Worm (Caenorhabditis elegans) whole organism, young adult: Measurements from ENCODE around the gene K03H6.5.
A peak's percentile ranks its signal among the peaks of the same experiment; 100 is the strongest.

Source experiments
- B0019.2 ChIP-seq: fragments of 200-800 bp; sonication (Bioruptor generic); conservative IDR thresholded peaks from 2 replicates; pipeline ENCODE4 v1.3.6; 2022; ENCODE audit warnings: missing genetic modification reagents, missing genetic modification characterization, missing compliant biosample characterization
- B0261.1 ChIP-seq: sonication (generic microtip); optimal IDR thresholded peaks from 2 replicates; lab custom pipeline; 2016; ENCODE audit warnings: mild to moderate bottlenecking, missing genetic modification characterization, moderate library complexity, missing compliant biosample characterization
- F10E7.11 ChIP-seq: sonication (generic microtip); optimal IDR thresholded peaks from 2 replicates; lab custom pipeline; 2017; ENCODE audit warnings: mild to moderate bottlenecking, missing genetic modification characterization, moderate library complexity, missing compliant biosample characterization
- F22D6.2 ChIP-seq: sonication (generic microtip); optimal IDR thresholded peaks from 2 replicates; lab custom pipeline; 2016; ENCODE audit warnings: mild to moderate bottlenecking, missing genetic modification characterization, missing compliant biosample characterization
- F33H1.4 ChIP-seq: fragments of 200-800 bp; sonication (Bioruptor generic); IDR thresholded peaks from 2 replicates; pipeline ENCODE4 v1.3.6; 2022; ENCODE audit warnings: missing genetic modification reagents, missing genetic modification characterization, missing compliant biosample characterization
- F37B4.10 ChIP-seq: fragments of 200-800 bp; sonication (Bioruptor generic); IDR thresholded peaks from 2 replicates; pipeline ENCODE4 v1.3.6; 2022; ENCODE audit warnings: missing genetic modification characterization, missing compliant biosample characterization
- K12H6.12 ChIP-seq: fragments of 200-800 bp; sonication (Bioruptor generic); optimal IDR thresholded peaks from 2 replicates; lab custom pipeline; 2018; ENCODE audit warnings: mild to moderate bottlenecking, missing genetic modification characterization, missing compliant biosample characterization
- Y56A3A.18 ChIP-seq: fragments of 200-800 bp; sonication (Bioruptor generic); IDR thresholded peaks from 2 replicates; pipeline ENCODE4 v1.3.6; 2022; ENCODE audit warnings: missing genetic modification reagents, missing genetic modification characterization, missing compliant biosample characterization
- athp-1 ChIP-seq: sonication (generic microtip); optimal IDR thresholded peaks from 2 replicates; lab custom pipeline; 2017; ENCODE audit warnings: mild to moderate bottlenecking, missing genetic modification characterization, missing compliant biosample characterization
- bed-1 ChIP-seq: fragments of 200-800 bp; sonication (Bioruptor generic); IDR thresholded peaks from 2 replicates; pipeline ENCODE4 v1.3.6; 2022; ENCODE audit warnings: missing genetic modification reagents, missing genetic modification characterization, missing compliant biosample characterization
- cebp-1 ChIP-seq, 2 experiments: fragments of 200-800 bp in 1 of 2; sonication (Bioruptor generic) in 1 of 2; sonication (generic microtip) in 1 of 2; IDR thresholded peaks in 1 of 2; optimal IDR thresholded peaks in 1 of 2; 2 replicates each; pipeline versions ENCODE4 v1.3.6 to Lab custom; 2017 to 2022; ENCODE audit warnings: missing compliant biosample characterization in 2 of 2, missing genetic modification characterization in 2 of 2, mild to moderate bottlenecking in 1 of 2, missing genetic modification reagents in 1 of 2, moderate library complexity in 1 of 2
- chd-7 ChIP-seq: sonication (generic microtip); optimal IDR thresholded peaks from 2 replicates; lab custom pipeline; 2016; ENCODE audit warnings: mild to moderate bottlenecking, missing genetic modification characterization, moderate library complexity, missing compliant biosample characterization
- dpl-1 ChIP-seq: fragments of 150-350 bp; optimal IDR thresholded peaks from 2 replicates; lab custom pipeline; 2014; ENCODE audit warnings: missing biosample characterization, missing genetic modification reagents, missing genetic modification characterization
- egl-44 ChIP-seq: fragments of 200-800 bp; sonication (Bioruptor generic); IDR thresholded peaks from 2 replicates; pipeline ENCODE4 v1.3.6; 2022; ENCODE audit warnings: missing genetic modification reagents, missing genetic modification characterization, missing compliant biosample characterization
- egrh-3 ChIP-seq: fragments of 200-800 bp; sonication (Bioruptor generic); IDR thresholded peaks from 2 replicates; pipeline ENCODE4 v1.3.6; 2022; ENCODE audit warnings: missing genetic modification reagents, missing genetic modification characterization, missing compliant biosample characterization
- him-1 ChIP-seq: sonication (generic microtip); optimal IDR thresholded peaks from 2 replicates; lab custom pipeline; 2016; ENCODE audit warnings: missing genotype, missing genetic modification reagents, missing genetic modification characterization, missing compliant biosample characterization
- hmg-1.2 ChIP-seq: fragments of 200-800 bp; sonication (Bioruptor generic); IDR thresholded peaks from 2 replicates; pipeline ENCODE4 v1.3.6; 2022; ENCODE audit warnings: missing genetic modification reagents, missing genetic modification characterization, missing compliant biosample characterization
- hsf-1 ChIP-seq: fragments of 200-800 bp; sonication (Bioruptor generic); IDR thresholded peaks from 2 replicates; pipeline ENCODE4 v1.3.6; 2022; ENCODE audit warnings: missing genetic modification reagents, missing genetic modification characterization, missing compliant biosample characterization
- lin-26 ChIP-seq: fragments of 200-800 bp; sonication (Bioruptor generic); IDR thresholded peaks from 2 replicates; pipeline ENCODE4 v1.3.6; 2022; ENCODE audit warnings: missing genetic modification reagents, missing genetic modification characterization, missing compliant biosample characterization
- lin-35 ChIP-seq, 3 experiments: fragments of 150-350 bp in 2 of 3; sonication (generic microtip) in 1 of 3; optimal IDR thresholded peaks; 2 replicates each; lab custom pipeline; 2014 to 2018; ENCODE audit warnings: missing biosample characterization in 3 of 3, missing genetic modification characterization in 3 of 3, missing genetic modification reagents in 3 of 3
- madf-6 ChIP-seq: fragments of 200-800 bp; sonication (Bioruptor generic); IDR thresholded peaks from 2 replicates; pipeline ENCODE4 v1.3.6; 2022; ENCODE audit warnings: missing genetic modification reagents, missing genetic modification characterization, missing compliant biosample characterization
- mcd-1 ChIP-seq: fragments of 200-800 bp; sonication (Bioruptor generic); IDR thresholded peaks from 2 replicates; pipeline ENCODE4 v1.3.6; 2022; ENCODE audit warnings: missing genetic modification reagents, missing genetic modification characterization, missing compliant biosample characterization
- nhr-179 ChIP-seq: sonication (generic microtip); optimal IDR thresholded peaks from 2 replicates; lab custom pipeline; 2016; ENCODE audit warnings: mild to moderate bottlenecking, missing genetic modification characterization, missing compliant biosample characterization
- nhr-80 ChIP-seq: sonication (generic microtip); optimal IDR thresholded peaks from 2 replicates; lab custom pipeline; 2016; ENCODE audit warnings: missing genetic modification characterization, missing compliant biosample characterization
- pbrm-1 ChIP-seq: fragments of 200-800 bp; sonication (Bioruptor generic); IDR thresholded peaks from 2 replicates; pipeline ENCODE4 v1.3.6; 2022; ENCODE audit warnings: missing genetic modification reagents, missing genetic modification characterization, missing compliant biosample characterization
- pha-4 ChIP-seq: fragments of 150-350 bp; sonication (generic microtip); optimal IDR thresholded peaks from 2 replicates; lab custom pipeline; 2014; ENCODE audit warnings: missing biosample characterization, missing genetic modification reagents, missing genetic modification characterization
- rcor-1 ChIP-seq: fragments of 200-800 bp; sonication (Bioruptor generic); IDR thresholded peaks from 2 replicates; pipeline ENCODE4 v1.3.6; 2022; ENCODE audit warnings: missing genetic modification reagents, missing genetic modification characterization, missing compliant biosample characterization
- rpc-1 ChIP-seq, 2 experiments: fragments of 150-350 bp in 1 of 2; sonication (generic microtip) in 1 of 2; optimal IDR thresholded peaks; 2 replicates each; lab custom pipeline; 2014 to 2018; ENCODE audit warnings: missing biosample characterization in 1 of 2, missing genetic modification characterization in 1 of 2, missing genetic modification reagents in 1 of 2, missing genotype in 1 of 2
- snpc-1.3 ChIP-seq: sonication (generic microtip); optimal IDR thresholded peaks from 2 replicates; lab custom pipeline; 2017; ENCODE audit warnings: missing genetic modification characterization, mild to moderate bottlenecking, missing compliant biosample characterization, antibody characterized with exemption, moderate library complexity, missing genotype, missing genetic modification reagents; ENCODE audit not compliant: insufficient read depth
- somi-1 ChIP-seq: fragments of 200-800 bp; sonication (Bioruptor generic); optimal IDR thresholded peaks from 2 replicates; lab custom pipeline; 2018; ENCODE audit warnings: mild to moderate bottlenecking, missing genetic modification characterization, missing compliant biosample characterization
- tbp1 ChIP-seq: fragments of 200-800 bp; sonication (Bioruptor generic); optimal IDR thresholded peaks from 2 replicates; lab custom pipeline; 2018; ENCODE audit warnings: mild to moderate bottlenecking, missing genetic modification characterization, missing compliant biosample characterization
- tlf-1 ChIP-seq: fragments of 200-800 bp; sonication (Bioruptor generic); optimal IDR thresholded peaks from 2 replicates; lab custom pipeline; 2018; ENCODE audit warnings: mild to moderate bottlenecking, missing genetic modification characterization, missing compliant biosample characterization
- zfh-2 ChIP-seq: fragments of 200-800 bp; sonication (Bioruptor generic); conservative IDR thresholded peaks from 2 replicates; pipeline ENCODE4 v1.3.6; 2022; ENCODE audit warnings: missing genetic modification reagents, missing genetic modification characterization, missing compliant biosample characterization
- zim-3 ChIP-seq: sonication (generic microtip); optimal IDR thresholded peaks from 2 replicates; lab custom pipeline; 2017; ENCODE audit warnings: mild to moderate bottlenecking, missing genetic modification characterization, moderate library complexity, missing compliant biosample characterization
- ztf-22 ChIP-seq: fragments of 200-800 bp; sonication (Bioruptor generic); optimal IDR thresholded peaks from 2 replicates; lab custom pipeline; 2018; ENCODE audit warnings: mild to moderate bottlenecking, missing genetic modification characterization, moderate library complexity, missing compliant biosample characterization
- ztf-6 ChIP-seq: fragments of 200-800 bp; sonication (Bioruptor generic); IDR thresholded peaks from 2 replicates; pipeline ENCODE4 v1.3.6; 2022; ENCODE audit warnings: missing genetic modification reagents, missing genetic modification characterization, missing compliant biosample characterization

K03H6.5 gene

ce11 chrIV:1550578-1550977 lies 14.4 kb upstream of the K03H6.5 start, which contains the start of gene tag-244:
Gene tag-244, plus strand, starts transcription at chrIV:1550878.
- TF ChIP-seq nhr-80 (tag; lab: Kevin White, UChicago), result peak; percentile 37
- no peak for TF ChIP-seq egl-44

ce11 chrIV:1550131-1550530 lies 13.9 kb upstream of the K03H6.5 start, which contains the start of gene C34H4.5:
Gene C34H4.5, minus strand, starts transcription at chrIV:1550231.
- TF ChIP-seq chd-7 (tag; lab: Kevin White, UChicago) (no peak), cebp-1 (GFP tag; IDR thresholded peaks at IDR 0.05; lab: Robert Waterston, UW) (no peak), cebp-1 (tag; optimal IDR thresholded peaks at IDR 0.05; lab: Kevin White, UChicago) (no peak), F10E7.11 (tag; lab: Kevin White, UChicago) (no peak), pbrm-1 (GFP tag; lab: Robert Waterston, UW) (no peak), bed-1 (GFP tag; lab: Robert Waterston, UW) (no peak), F37B4.10 (no peak), B0261.1 (tag; lab: Kevin White, UChicago) (no peak), zim-3 (no peak), snpc-1.3 (tag; lab: Kevin White, UChicago) (no peak), madf-6 (GFP tag; lab: Robert Waterston, UW) (no peak), egl-44 (no peak), tlf-1 (GFP tag; lab: Kevin White, UChicago) (no peak), mcd-1 (GFP tag; lab: Robert Waterston, UW) (no peak), tbp1 (no peak), dpl-1 (GFP tag; lab: Kevin White, UChicago) (no peak)

- TF ChIP-seq mcd-1 (GFP tag; lab: Robert Waterston, UW), result peak; percentile 43; the same call in 1 of the 2 replicates
- peak; percentile 6 for TF ChIP-seq chd-7 (tag; lab: Kevin White, UChicago)
- TF ChIP-seq lin-35 (GFP tag; optimal IDR thresholded peaks at IDR 0.05; lab: Kevin White, UChicago), result no peak
- TF ChIP-seq Y56A3A.18, result 0 out of 2 replicates have a peak, but pooled peaks have one; percentile 46
- TF ChIP-seq lin-26, result 0 out of 2 replicates have a peak, but pooled peaks have one; percentile 36
- no peak for TF ChIP-seq nhr-179
- no peak for TF ChIP-seq ztf-22
- TF ChIP-seq egrh-3 (GFP tag; lab: Robert Waterston, UW), result peak; percentile 99
- TF ChIP-seq zfh-2, result peak; percentile 97
Observed at ce11 chrIV:1549095-1550093, 13.2 kb upstream of the K03H6.5 start.

ce11 chrIV:1548457-1548861 lies 12.2 kb upstream of the K03H6.5 start, which contains the start of gene col-107:
Gene col-107, plus strand, starts transcription at chrIV:1548721.
- TF ChIP-seq him-1 (no peak), K12H6.12 (no peak), hmg-1.2 (GFP tag; lab: Robert Waterston, UW) (no peak), somi-1 (GFP tag; lab: Kevin White, UChicago) (no peak), F22D6.2 (tag; lab: Kevin White, UChicago) (no peak), F33H1.4 (GFP tag; lab: Robert Waterston, UW) (no peak), egl-44 (no peak), rpc-1 (optimal IDR thresholded peaks at IDR 0.05; lab: Kevin White, UChicago) (no peak), rpc-1 (tag; optimal IDR thresholded peaks at IDR 0.05; lab: Kevin White, UChicago) (no peak), hsf-1 (GFP tag; lab: Robert Waterston, UW) (no peak), rcor-1 (no peak), pha-4 (no peak), athp-1 (tag; lab: Kevin White, UChicago) (no peak), B0019.2 (GFP tag; lab: Robert Waterston, UW) (no peak), ztf-6 (GFP tag; lab: Robert Waterston, UW) (no peak)
